Worm (Caenorhabditis elegans) whole organism, L2 larva: Measurements from ENCODE around the gene nlp-3.

Source experiments
- R02D3.7 ChIP-seq: fragments of 150-350 bp; optimal IDR thresholded peaks from 2 replicates; lab custom pipeline; 2014; ENCODE audit warnings: missing biosample characterization, missing genetic modification characterization
- Y55F3AM.14 ChIP-seq: fragments of 200-800 bp; sonication (Bioruptor generic); optimal IDR thresholded peaks from 2 replicates; lab custom pipeline; 2018; ENCODE audit warnings: mild to moderate bottlenecking, missing genetic modification characterization, missing compliant biosample characterization
- crh-2 ChIP-seq: sonication (generic microtip); optimal IDR thresholded peaks from 2 replicates; lab custom pipeline; 2017; ENCODE audit warnings: missing biosample characterization, missing genetic modification characterization
- fos-1 ChIP-seq: fragments of 150-350 bp; optimal IDR thresholded peaks from 2 replicates; lab custom pipeline; 2014; ENCODE audit warnings: missing biosample characterization, missing genetic modification characterization
- nhr-12 ChIP-seq: fragments of 150-350 bp; optimal IDR thresholded peaks from 2 replicates; lab custom pipeline; 2014; ENCODE audit warnings: missing biosample characterization, missing genetic modification characterization
- nhr-25 ChIP-seq: fragments of 150-350 bp; sonication (generic microtip); optimal IDR thresholded peaks from 3 replicates; lab custom pipeline; 2014; ENCODE audit warnings: missing biosample characterization, missing genetic modification characterization
- skn-1 ChIP-seq: sonication (generic microtip); optimal IDR thresholded peaks from 2 replicates; lab custom pipeline; 2017; ENCODE audit warnings: missing biosample characterization, missing genetic modification characterization
- sma-9 ChIP-seq, 2 experiments: fragments of 150-350 bp in 1 of 2; sonication (generic microtip) in 1 of 2; optimal IDR thresholded peaks; 2 replicates each; lab custom pipeline; 2014 to 2016; ENCODE audit warnings: missing genetic modification characterization in 2 of 2, mild to moderate bottlenecking in 1 of 2, missing biosample characterization in 1 of 2, missing compliant biosample characterization in 1 of 2, missing genetic modification reagents in 1 of 2, moderate library complexity in 1 of 2

DNA sequence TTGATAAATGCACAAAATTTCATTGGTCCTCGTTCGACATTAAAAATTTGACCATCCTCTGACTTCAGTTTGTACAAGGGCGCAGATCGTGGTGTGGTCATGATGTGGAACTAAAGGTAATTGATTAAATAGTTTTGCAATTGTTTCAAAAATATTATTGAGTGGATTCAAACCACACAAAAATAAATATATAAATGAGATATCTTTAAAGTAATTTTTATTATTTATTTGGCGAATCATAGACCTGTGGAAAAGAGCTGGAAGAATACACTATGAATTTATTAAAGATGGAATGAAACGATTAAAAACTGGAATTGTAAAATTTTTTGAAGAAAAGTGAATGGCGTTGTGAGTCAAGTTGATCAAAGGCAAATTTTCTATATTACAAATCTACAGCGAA lies 45.2 kb upstream of the nlp-3 start, which contains the start of gene skr-20:
- TF ChIP-seq Y55F3AM.14 (GFP tag; lab: Kevin White, UChicago), result no peak
- no peak for TF ChIP-seq nhr-12 (tag; lab: Kevin White, UChicago)
- TF ChIP-seq skn-1 (tag; lab: Kevin White, UChicago), result no peak
- TF ChIP-seq nhr-25 (tag; lab: Kevin White, UChicago), result no peak
- no peak for TF ChIP-seq sma-9 (GFP tag; optimal IDR thresholded peaks at IDR 0.05; lab: Kevin White, UChicago)
- no peak for TF ChIP-seq sma-9 (tag; optimal IDR thresholded peaks at IDR 0.05; lab: Kevin White, UChicago)
- TF ChIP-seq R02D3.7, result no peak
- TF ChIP-seq crh-2 (tag; lab: Kevin White, UChicago), result no peak
- no peak for TF ChIP-seq fos-1
